Fruit fly (Drosophila melanogaster) whole organism, embryonic: ENCODE results near the gene Karybeta3.
A peak's percentile ranks its signal among the peaks of the same experiment; 100 is the strongest.

ENCODE experiments used
- CG10366 ChIP-seq: fragments of 200-800 bp; sonication (Bioruptor generic); IDR thresholded peaks from 2 replicates; pipeline ENCODE4 v1.3.6; 2022; ENCODE audit warnings: missing biosample characterization, missing genetic modification characterization
- CG13287 ChIP-seq: fragments of 200-800 bp; sonication (Bioruptor generic); IDR thresholded peaks from 2 replicates; pipeline ENCODE4 v1.3.6; 2022; ENCODE audit warnings: missing biosample characterization, missing genetic modification characterization; ENCODE audit not compliant: partially characterized antibody
- CG14860 ChIP-seq: fragments of 200-800 bp; sonication (Bioruptor generic); IDR thresholded peaks from 3 replicates; pipeline ENCODE4 v1.3.6; 2022; ENCODE audit warnings: missing biosample characterization, missing genetic modification characterization; ENCODE audit not compliant: partially characterized antibody
- CG15514 ChIP-seq: fragments of 200-800 bp; sonication (Bioruptor generic); optimal IDR thresholded peaks from 3 replicates; lab custom pipeline; 2017; ENCODE audit warnings: missing biosample characterization, missing genetic modification characterization, mild to moderate bottlenecking, moderate library complexity, missing genetic modification reagents
- CG15601 ChIP-seq: fragments of 200-800 bp; sonication (Bioruptor generic); optimal IDR thresholded peaks from 3 replicates; lab custom pipeline; 2019; ENCODE audit warnings: missing biosample characterization, mild to moderate bottlenecking, missing genetic modification characterization, moderate library complexity
- CG1603 ChIP-seq: fragments of 200-800 bp; sonication (Bioruptor generic); optimal IDR thresholded peaks from 2 replicates; lab custom pipeline; 2019; ENCODE audit warnings: missing biosample characterization, mild to moderate bottlenecking, missing genetic modification characterization, moderate library complexity
- CG16779 ChIP-seq: fragments of 200-800 bp; sonication (Bioruptor generic); IDR thresholded peaks from 2 replicates; pipeline ENCODE4 v1.3.6; 2022; ENCODE audit warnings: missing biosample characterization, missing genetic modification characterization
- CG17802 ChIP-seq: fragments of 200-800 bp; sonication (Bioruptor generic); optimal IDR thresholded peaks from 2 replicates; lab custom pipeline; 2018; ENCODE audit warnings: missing biosample characterization, mild to moderate bottlenecking, missing genetic modification characterization, moderate library complexity
- CG2120 ChIP-seq: fragments of 200-800 bp; sonication (Bioruptor generic); optimal IDR thresholded peaks from 3 replicates; lab custom pipeline; 2016; ENCODE audit warnings: missing biosample characterization, missing genetic modification characterization
- CG42726 ChIP-seq: fragments of 200-800 bp; sonication (Bioruptor generic); IDR thresholded peaks from 2 replicates; pipeline ENCODE4 v1.3.6; 2022; ENCODE audit warnings: missing biosample characterization, missing genetic modification characterization; ENCODE audit not compliant: partially characterized antibody
- CG6175 ChIP-seq: fragments of 200-800 bp; sonication (Bioruptor generic); IDR thresholded peaks from 3 replicates; pipeline ENCODE4 v1.3.6; 2022; ENCODE audit warnings: missing biosample characterization, missing genetic modification characterization
- CG7372 ChIP-seq: fragments of 200-800 bp; sonication (Bioruptor generic); IDR thresholded peaks from 2 replicates; pipeline ENCODE4 v1.3.6; 2022; ENCODE audit warnings: missing biosample characterization, missing genetic modification characterization
- CG7928 ChIP-seq: fragments of 200-800 bp; sonication (Bioruptor generic); optimal IDR thresholded peaks from 2 replicates; lab custom pipeline; 2017; ENCODE audit warnings: missing biosample characterization, mild to moderate bottlenecking, missing genetic modification characterization
- CG9437 ChIP-seq: fragments of 200-800 bp; sonication (Bioruptor generic); optimal IDR thresholded peaks from 2 replicates; lab custom pipeline; 2018; ENCODE audit warnings: missing biosample characterization, mild to moderate bottlenecking, missing genetic modification characterization
- CoRest ChIP-seq: fragments of 200-800 bp; sonication (Bioruptor generic); optimal IDR thresholded peaks from 3 replicates; lab custom pipeline; 2018; ENCODE audit warnings: missing biosample characterization, mild to moderate bottlenecking, missing genetic modification characterization, moderate library complexity
- D19A ChIP-seq: fragments of 200-800 bp; optimal IDR thresholded peaks from 3 replicates; lab custom pipeline; 2019; ENCODE audit warnings: missing biosample characterization, mild to moderate bottlenecking, missing genetic modification characterization, moderate library complexity
- Doc3 ChIP-seq: fragments of 200-800 bp; sonication (Bioruptor generic); IDR thresholded peaks from 3 replicates; pipeline ENCODE4 v1.3.6; 2022; ENCODE audit warnings: missing biosample characterization, missing genetic modification characterization; ENCODE audit not compliant: partially characterized antibody
- Ets97D ChIP-seq: fragments of 200-800 bp; sonication (Bioruptor generic); optimal IDR thresholded peaks from 3 replicates; lab custom pipeline; 2016; ENCODE audit warnings: missing biosample characterization, missing genetic modification characterization
- HHEX ChIP-seq: fragments of 200-800 bp; sonication (Bioruptor generic); optimal IDR thresholded peaks from 3 replicates; lab custom pipeline; 2017; ENCODE audit warnings: missing biosample characterization, mild to moderate bottlenecking, missing genetic modification characterization, missing genetic modification reagents
- HLH4C ChIP-seq: fragments of 200-800 bp; sonication (Bioruptor generic); IDR thresholded peaks from 3 replicates; pipeline ENCODE4 v1.3.6; 2022; ENCODE audit warnings: missing biosample characterization, missing genetic modification characterization; ENCODE audit not compliant: partially characterized antibody
- Max ChIP-seq: fragments of 200-800 bp; sonication (Bioruptor generic); optimal IDR thresholded peaks from 2 replicates; lab custom pipeline; 2016; ENCODE audit warnings: missing biosample characterization, mild to moderate bottlenecking, missing genetic modification characterization
- Mes4 ChIP-seq: fragments of 200-800 bp; sonication (Bioruptor generic); optimal IDR thresholded peaks from 2 replicates; lab custom pipeline; 2016; ENCODE audit warnings: missing biosample characterization, missing genetic modification characterization
- NC2β ChIP-seq: fragments of 200-800 bp; sonication (Bioruptor generic); optimal IDR thresholded peaks from 2 replicates; lab custom pipeline; 2016; ENCODE audit warnings: missing biosample characterization, missing genetic modification characterization
- Pdp1 ChIP-seq, 2 experiments: fragments of 200-800 bp; sonication (Bioruptor generic); optimal IDR thresholded peaks; 3 replicates each; lab custom pipeline; 2016; ENCODE audit warnings: missing biosample characterization in 2 of 2, missing genetic modification characterization in 2 of 2, mild to moderate bottlenecking in 1 of 2, moderate library complexity in 1 of 2
- Rfx ChIP-seq: fragments of 200-800 bp; sonication (Bioruptor generic); IDR thresholded peaks from 2 replicates; pipeline ENCODE4 v1.3.6; 2022; ENCODE audit warnings: missing biosample characterization, missing genetic modification characterization
- Side ChIP-seq: fragments of 200-800 bp; sonication (Bioruptor generic); optimal IDR thresholded peaks from 2 replicates; lab custom pipeline; 2016; ENCODE audit warnings: missing biosample characterization, missing genetic modification characterization
- Sox102F ChIP-seq: fragments of 200-800 bp; sonication (Bioruptor generic); optimal IDR thresholded peaks from 2 replicates; lab custom pipeline; 2018; ENCODE audit warnings: missing biosample characterization, mild to moderate bottlenecking, missing genetic modification characterization, moderate library complexity
- TFAM ChIP-seq: fragments of 200-800 bp; sonication (Bioruptor generic); optimal IDR thresholded peaks from 2 replicates; lab custom pipeline; 2017; ENCODE audit warnings: missing biosample characterization, missing genetic modification characterization, inconsistent platforms
- YL-1 ChIP-seq: fragments of 200-800 bp; sonication (Bioruptor generic); optimal IDR thresholded peaks from 3 replicates; lab custom pipeline; 2017; ENCODE audit warnings: missing biosample characterization, mild to moderate bottlenecking, missing genetic modification characterization
- amos ChIP-seq: fragments of 200-800 bp; sonication (Bioruptor generic); IDR thresholded peaks from 2 replicates; pipeline ENCODE4 v1.3.6; 2022; ENCODE audit warnings: missing biosample characterization, missing genetic modification characterization; ENCODE audit not compliant: partially characterized antibody
- bbx ChIP-seq: fragments of 200-800 bp; sonication (Bioruptor generic); IDR thresholded peaks from 2 replicates; pipeline ENCODE4 v1.3.6; 2022; ENCODE audit warnings: missing biosample characterization, missing genetic modification characterization; ENCODE audit not compliant: partially characterized antibody
- danr ChIP-seq: fragments of 200-800 bp; sonication (Bioruptor generic); IDR thresholded peaks from 2 replicates; pipeline ENCODE4 v1.3.6; 2022; ENCODE audit warnings: missing biosample characterization, missing genetic modification characterization
- esg ChIP-seq: fragments of 200-800 bp; sonication (Bioruptor generic); conservative IDR thresholded peaks from 2 replicates; pipeline ENCODE4 v1.3.6; 2022; ENCODE audit warnings: missing biosample characterization, missing genetic modification characterization
- gem ChIP-seq: fragments of 200-800 bp; sonication (Bioruptor generic); optimal IDR thresholded peaks from 2 replicates; lab custom pipeline; 2019; ENCODE audit warnings: missing biosample characterization, mild to moderate bottlenecking, missing genetic modification characterization, moderate library complexity
- gfzf ChIP-seq: fragments of 200-800 bp; sonication (Bioruptor generic); optimal IDR thresholded peaks from 2 replicates; lab custom pipeline; 2016; ENCODE audit warnings: missing biosample characterization, mild to moderate bottlenecking, missing genetic modification characterization, moderate library complexity
- ham ChIP-seq: fragments of 200-800 bp; sonication (Bioruptor generic); IDR thresholded peaks from 2 replicates; pipeline ENCODE4 v1.3.6; 2022; ENCODE audit warnings: missing biosample characterization, missing genetic modification characterization
- hkb ChIP-seq, 2 experiments: fragments of 200-800 bp in 1 of 2; fragments of >200 bp in 1 of 2; sonication (Bioruptor generic) in 1 of 2; IDR thresholded peaks in 1 of 2; optimal IDR thresholded peaks in 1 of 2; 2 replicates each; pipeline versions ENCODE4 v1.3.6 to Lab custom; 2017 to 2022; ENCODE audit warnings: missing biosample characterization in 1 of 2, missing genetic modification characterization in 1 of 2
- lbe ChIP-seq: fragments of 200-800 bp; sonication (Bioruptor generic); optimal IDR thresholded peaks from 2 replicates; lab custom pipeline; 2016; ENCODE audit warnings: missing biosample characterization, mild to moderate bottlenecking, missing genetic modification characterization
- mld ChIP-seq: fragments of 200-800 bp; sonication (Bioruptor generic); IDR thresholded peaks from 3 replicates; pipeline ENCODE4 v1.3.6; 2022; ENCODE audit warnings: missing biosample characterization, missing genetic modification characterization; ENCODE audit not compliant: partially characterized antibody
- nmo ChIP-seq: fragments of 200-800 bp; sonication (Bioruptor generic); optimal IDR thresholded peaks from 2 replicates; lab custom pipeline; 2018; ENCODE audit warnings: missing biosample characterization, mild to moderate bottlenecking, missing genetic modification characterization, moderate library complexity
- phol ChIP-seq: fragments of 200-800 bp; sonication (Bioruptor generic); optimal IDR thresholded peaks from 3 replicates; lab custom pipeline; 2018; ENCODE audit warnings: missing biosample characterization, mild to moderate bottlenecking, missing genetic modification characterization, moderate library complexity
- slbo ChIP-seq: fragments of 200-800 bp; sonication (Bioruptor generic); IDR thresholded peaks from 2 replicates; pipeline ENCODE4 v1.3.6; 2022; ENCODE audit warnings: missing biosample characterization, missing genetic modification characterization
- ssp ChIP-seq: fragments of 200-800 bp; sonication (Bioruptor generic); IDR thresholded peaks from 2 replicates; pipeline ENCODE4 v1.3.6; 2022; ENCODE audit warnings: missing biosample characterization, missing genetic modification characterization
- stwl ChIP-seq: fragments of 200-800 bp; sonication (Bioruptor generic); optimal IDR thresholded peaks from 3 replicates; lab custom pipeline; 2018; ENCODE audit warnings: missing biosample characterization, mild to moderate bottlenecking, missing genetic modification characterization, moderate library complexity
- tgo ChIP-seq: fragments of 200-800 bp; sonication (Bioruptor generic); IDR thresholded peaks from 3 replicates; pipeline ENCODE4 v1.3.6; 2022; ENCODE audit warnings: missing biosample characterization, missing genetic modification characterization
- tna ChIP-seq: fragments of 200-800 bp; sonication (Bioruptor generic); IDR thresholded peaks from 2 replicates; pipeline ENCODE4 v1.3.6; 2022; ENCODE audit warnings: missing biosample characterization, missing genetic modification characterization; ENCODE audit not compliant: partially characterized antibody
- trem ChIP-seq: fragments of 200-800 bp; optimal IDR thresholded peaks from 3 replicates; lab custom pipeline; 2019; ENCODE audit warnings: missing biosample characterization, mild to moderate bottlenecking, missing genetic modification characterization, moderate library complexity
- unc-4 ChIP-seq: fragments of 200-800 bp; sonication (Bioruptor generic); IDR thresholded peaks from 2 replicates; pipeline ENCODE4 v1.3.6; 2022; ENCODE audit warnings: missing biosample characterization, missing genetic modification characterization; ENCODE audit not compliant: partially characterized antibody

The Karybeta3 gene

dm6 chr3R:4645457-4646082, 3.4 kb upstream of the Karybeta3 start, which contains the start of the genes Dlip2 and rpk:
Gene Dlip2, minus strand, starts transcription at chr3R:4645655.
Gene rpk, plus strand, starts transcription at chr3R:4645981.
- TF ChIP-seq Pdp1 (GFP tag; optimal IDR thresholded peaks at IDR 0.05; lab: Kevin White, UChicago) (peak in 1 of 2 experiments; percentile 9), phol (tag; lab: Kevin White, UChicago) (peak; percentile 90), Side (GFP tag; lab: Kevin White, UChicago) (no peak), Mes4 (GFP tag; lab: Kevin White, UChicago) (no peak), NC2β (GFP tag; lab: Kevin White, UChicago) (no peak), CG10366 (GFP tag; lab: Robert Waterston, UW) (no peak), CG7928 (GFP tag; lab: Kevin White, UChicago) (no peak), D19A (no peak), CG42726 (GFP tag; lab: Robert Waterston, UW) (peak; percentile 60; the same call in 1 of the 2 replicates), HLH4C (GFP tag; lab: Robert Waterston, UW) (peak; percentile 85), TFAM (GFP tag; lab: Kevin White, UChicago) (no peak), CG9437 (GFP tag; lab: Kevin White, UChicago) (peak; percentile 30), ham (GFP tag; lab: Robert Waterston, UW) (no peak), esg (no peak), gem (tag; lab: Kevin White, UChicago) (peak; percentile 24), hkb (optimal IDR thresholded peaks at IDR 0.05; lab: Kevin White, UChicago) (no peak), hkb (GFP tag; IDR thresholded peaks at IDR 0.05; lab: Robert Waterston, UW) (no peak), ssp (GFP tag; lab: Robert Waterston, UW) (peak; percentile 58), trem (tag; lab: Kevin White, UChicago) (peak; percentile 45), CG2120 (no peak), unc-4 (GFP tag; lab: Robert Waterston, UW) (peak; percentile 91), CG1603 (tag; lab: Kevin White, UChicago) (peak; percentile 47), tna (GFP tag; lab: Robert Waterston, UW) (peak; percentile 82), nmo (GFP tag; lab: Kevin White, UChicago) (peak; percentile 45), Doc3 (GFP tag; lab: Robert Waterston, UW) (peak; percentile 86), CG14860 (GFP tag; lab: Robert Waterston, UW) (peak; percentile 83), CG16779 (no peak), Max (GFP tag; lab: Kevin White, UChicago) (no peak), slbo (GFP tag; lab: Robert Waterston, UW) (no peak), danr (GFP tag; lab: Robert Waterston, UW) (no peak), YL-1 (GFP tag; lab: Kevin White, UChicago) (peak; percentile 48), stwl (peak; percentile 59), HHEX (GFP tag; lab: Kevin White, UChicago) (no peak), mld (GFP tag; lab: Robert Waterston, UW) (peak; percentile 70; the same call in 1 of the 3 replicates), amos (GFP tag; lab: Robert Waterston, UW) (peak; percentile 90), CoRest (tag; lab: Kevin White, UChicago) (peak; percentile 31), CG6175 (GFP tag; lab: Robert Waterston, UW) (no peak), Sox102F (GFP tag; lab: Kevin White, UChicago) (no peak), Ets97D (GFP tag; lab: Kevin White, UChicago) (peak; percentile 33), CG13287 (peak; percentile 91), tgo (no peak), bbx (GFP tag; lab: Robert Waterston, UW) (peak; percentile 87), CG15601 (tag; lab: Kevin White, UChicago) (no peak), CG7372 (no peak), CG17802 (tag; lab: Kevin White, UChicago) (peak; percentile 77), CG15514 (GFP tag; lab: Kevin White, UChicago) (peak; percentile 19), gfzf (peak; percentile 7), Rfx (GFP tag; lab: Robert Waterston, UW) (0 out of 2 replicates have a peak, but pooled peaks have one; percentile 18), lbe (GFP tag; lab: Kevin White, UChicago) (peak; percentile 22)
